Fruit fly (Drosophila melanogaster): ENCODE measurements around the gene CG32547.
A peak's percentile ranks its signal among the peaks of the same experiment; 100 is the strongest.

The CG32547 gene

DNA sequence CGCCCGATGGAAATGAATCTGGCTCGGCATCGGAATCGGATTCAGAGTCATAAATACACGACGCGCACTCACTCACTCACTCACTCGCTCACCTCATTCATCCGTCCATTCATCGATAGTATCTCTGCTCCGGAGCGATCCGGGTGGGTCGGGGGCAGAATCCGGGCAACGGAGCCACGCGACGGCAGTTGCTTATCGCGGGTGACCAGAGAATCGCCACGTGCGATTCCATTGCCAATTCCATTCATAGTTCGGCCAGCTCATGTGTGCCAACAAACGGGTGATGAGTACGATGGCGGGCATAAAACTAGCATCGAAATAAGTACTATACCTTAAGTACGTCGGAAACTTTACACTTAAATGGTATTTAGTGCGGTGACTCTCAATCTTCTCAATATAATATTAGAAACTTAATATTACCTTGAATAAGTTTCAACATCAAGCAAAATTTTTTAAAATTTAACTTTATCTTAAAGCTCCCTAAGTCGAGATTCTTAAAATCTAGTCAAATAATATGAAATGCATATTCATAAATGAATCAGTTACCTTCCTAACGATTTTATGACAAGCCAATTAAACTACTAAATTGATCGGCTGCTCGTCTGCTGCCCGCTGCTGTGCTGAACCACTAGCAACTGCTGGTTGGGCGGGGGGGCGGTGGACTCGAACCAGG is 45.4 kb upstream of the CG32547 start (continued):
- no peak for TF ChIP-seq ftz-f1 (GFP tag; optimal IDR thresholded peaks at IDR 0.05)
- TF ChIP-seq CG10462 (GFP tag; optimal IDR thresholded peaks at IDR 0.05): peak; percentile 7
- TF ChIP-seq CG18262 (tag; optimal IDR thresholded peaks at IDR 0.05): peak; percentile 82
- TF ChIP-seq CG15696 (tag; optimal IDR thresholded peaks at IDR 0.05): peak; percentile 63
- TF ChIP-seq CG10267 (tag; optimal IDR thresholded peaks at IDR 0.05): peak; percentile 62
- no peak for TF ChIP-seq Hr39 (optimal IDR thresholded peaks at IDR 0.05)
- TF ChIP-seq lab (GFP tag; optimal IDR thresholded peaks at IDR 0.05): peak; percentile 45
- TF ChIP-seq Hr51 (GFP tag; optimal IDR thresholded peaks at IDR 0.05): peak in 1 of 2 experiments; percentile 32
- no peak for TF ChIP-seq CG33213 (GFP tag; optimal IDR thresholded peaks at IDR 0.05)
- TF ChIP-seq Hey (tag; optimal IDR thresholded peaks at IDR 0.05): peak; percentile 65
- TF ChIP-seq Spps (tag; optimal IDR thresholded peaks at IDR 0.05): peak; percentile 44
- peak; percentile 70 for TF ChIP-seq CG14710 (tag; optimal IDR thresholded peaks at IDR 0.05)
- TF ChIP-seq mam (GFP tag; optimal IDR thresholded peaks at IDR 0.05): no peak
- no peak for TF ChIP-seq ase (GFP tag; IDR thresholded peaks at IDR 0.05)
- no peak for TF ChIP-seq fd102C (GFP tag; optimal IDR thresholded peaks at IDR 0.05)
- peak; percentile 10 for TF ChIP-seq CG18476 (GFP tag; optimal IDR thresholded peaks at IDR 0.05)
- TF ChIP-seq cwo (GFP tag; optimal IDR thresholded peaks at IDR 0.05): peak; percentile 65
- TF ChIP-seq D19A (tag; optimal IDR thresholded peaks at IDR 0.05): peak; percentile 59
- TF ChIP-seq ewg (GFP tag; optimal IDR thresholded peaks at IDR 0.05): peak; percentile 4
- peak; percentile 80 for TF ChIP-seq CG17361 (GFP tag; IDR thresholded peaks at IDR 0.05)
- TF ChIP-seq CG7963 (GFP tag; IDR thresholded peaks at IDR 0.05; ENCODE audit: partially characterized antibody): no peak
- TF ChIP-seq E2f1 (GFP tag; IDR thresholded peaks at IDR 0.05): 0 out of 2 replicates have a peak, but pooled peaks have one; percentile 9
- no peak for TF ChIP-seq Atf-2 (GFP tag; optimal IDR thresholded peaks at IDR 0.05)
- TF ChIP-seq sim (GFP tag; IDR thresholded peaks at IDR 0.05): no peak
- TF ChIP-seq CG10431 (GFP tag; optimal IDR thresholded peaks at IDR 0.05): no peak
- peak; percentile 60 for TF ChIP-seq Xrp1 (GFP tag; IDR thresholded peaks at IDR 0.05)
- TF ChIP-seq Xbp1 (GFP tag; optimal IDR thresholded peaks at IDR 0.05): no peak
- no peak for TF ChIP-seq Six4 (GFP tag; optimal IDR thresholded peaks at IDR 0.05)
- 0 out of 2 replicates have a peak, but pooled peaks have one; percentile 20 for TF ChIP-seq onecut (GFP tag; IDR thresholded peaks at IDR 0.05)
- no peak for TF ChIP-seq Max (GFP tag; optimal IDR thresholded peaks at IDR 0.05)
- peak; percentile 45; the same call in 1 of the 3 replicates for TF ChIP-seq z (GFP tag; IDR thresholded peaks at IDR 0.05)
- peak; percentile 59 for TF ChIP-seq CG13775 (GFP tag; optimal IDR thresholded peaks at IDR 0.05)
- TF ChIP-seq hb (GFP tag; IDR thresholded peaks at IDR 0.05; ENCODE audit: partially characterized antibody): no peak
- peak; percentile 5 for TF ChIP-seq CG6654 (GFP tag; optimal IDR thresholded peaks at IDR 0.05)
- TF ChIP-seq Stat92E (GFP tag; optimal IDR thresholded peaks at IDR 0.05): no peak
- peak; percentile 10 for TF ChIP-seq CG30020 (tag; optimal IDR thresholded peaks at IDR 0.05)
- TF ChIP-seq gsb-n (tag; optimal IDR thresholded peaks at IDR 0.05): peak; percentile 6
- TF ChIP-seq sqz (GFP tag; optimal IDR thresholded peaks at IDR 0.05): peak; percentile 29
- no peak for TF ChIP-seq ttk (GFP tag; IDR thresholded peaks at IDR 0.05)
- peak; percentile 77 for TF ChIP-seq CG2712 (tag; optimal IDR thresholded peaks at IDR 0.05)
- peak; percentile 66 for TF ChIP-seq CG4424 (GFP tag; optimal IDR thresholded peaks at IDR 0.05)
- no peak for TF ChIP-seq ash1 (GFP tag; optimal IDR thresholded peaks at IDR 0.05)
- TF ChIP-seq grau (tag; optimal IDR thresholded peaks at IDR 0.05): peak; percentile 47
- peak; percentile 76 for TF ChIP-seq CG11696 (GFP tag; IDR thresholded peaks at IDR 0.05)
- TF ChIP-seq crc (GFP tag; optimal IDR thresholded peaks at IDR 0.05): no peak
- peak; percentile 53 for TF ChIP-seq CG7839 (tag; optimal IDR thresholded peaks at IDR 0.05)
- TF ChIP-seq H15 (GFP tag; IDR thresholded peaks at IDR 0.05): no peak
- TF ChIP-seq PHDP (tag; optimal IDR thresholded peaks at IDR 0.05): peak; percentile 25
- no peak for TF ChIP-seq Gsc (GFP tag; IDR thresholded peaks at IDR 0.05)

Measured in whole organism, embryonic.